Fruit fly (Drosophila melanogaster): Measurements from ENCODE around the gene CG5021.

DNA sequence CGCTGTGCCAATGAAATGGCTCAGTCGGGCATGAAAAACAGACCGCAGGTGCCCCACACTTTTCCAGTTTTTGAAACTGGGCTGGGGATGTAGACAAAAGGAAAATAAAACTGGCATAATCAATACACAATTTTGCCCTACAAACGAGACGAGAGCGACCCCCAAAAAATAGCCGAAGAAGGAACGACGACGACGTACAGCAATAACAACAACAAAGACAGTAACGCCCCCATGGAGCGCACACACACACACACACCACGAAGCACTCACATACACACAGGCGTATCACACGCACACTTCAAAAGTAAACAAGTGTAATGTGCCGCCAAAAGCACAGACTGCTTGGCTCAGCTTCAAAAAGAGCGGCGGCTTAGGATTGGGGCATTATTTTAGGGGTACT is 15.1 kb upstream of the CG5021 start:
- no peak for TF ChIP-seq usp (GFP tag; optimal IDR thresholded peaks at IDR 0.05)
- TF ChIP-seq EcR (GFP tag; optimal IDR thresholded peaks at IDR 0.05), result no peak
- no peak for TF ChIP-seq psq (optimal IDR thresholded peaks at IDR 0.05)
- TF ChIP-seq CG8478 (optimal IDR thresholded peaks at IDR 0.05), result no peak
- TF ChIP-seq pan (optimal IDR thresholded peaks at IDR 0.05), result no peak
- TF ChIP-seq Dll (optimal IDR thresholded peaks at IDR 0.05), result no peak
